Worm (Caenorhabditis elegans) whole organism, early embryonic: Measurements from ENCODE around the gene W08A12.3.

Source experiments
- B0310.2 ChIP-seq: sonication (generic microtip); optimal IDR thresholded peaks from 2 replicates; lab custom pipeline; 2016; ENCODE audit warnings: mild to moderate bottlenecking, missing genetic modification characterization, missing compliant biosample characterization
- F13C5.2 ChIP-seq: sonication (generic microtip); optimal IDR thresholded peaks from 2 replicates; lab custom pipeline; 2017; ENCODE audit warnings: mild to moderate bottlenecking, missing genetic modification characterization, inconsistent platforms, missing compliant biosample characterization
- aly-1 ChIP-seq: sonication (generic microtip); optimal IDR thresholded peaks from 2 replicates; lab custom pipeline; 2016; ENCODE audit warnings: missing genetic modification characterization, missing compliant biosample characterization
- ama-1 ChIP-seq: fragments of 150-350 bp; optimal IDR thresholded peaks from 2 replicates; lab custom pipeline; 2014
- ceh-13 ChIP-seq: fragments of 200-800 bp; sonication (Bioruptor generic); optimal IDR thresholded peaks from 2 replicates; lab custom pipeline; 2018; ENCODE audit warnings: mild to moderate bottlenecking, missing genetic modification characterization, missing compliant biosample characterization
- ceh-36 ChIP-seq: sonication (generic microtip); optimal IDR thresholded peaks from 2 replicates; lab custom pipeline; 2016; ENCODE audit warnings: missing genetic modification characterization, inconsistent platforms, missing compliant biosample characterization
- ets-7 ChIP-seq: sonication (generic microtip); optimal IDR thresholded peaks from 2 replicates; lab custom pipeline; 2016; ENCODE audit warnings: missing genotype, missing genetic modification characterization, missing compliant biosample characterization
- flt-1 ChIP-seq: fragments of 200-800 bp; sonication (Bioruptor generic); IDR thresholded peaks from 2 replicates; pipeline ENCODE4 v1.3.6; 2022; ENCODE audit warnings: missing genetic modification characterization, missing compliant biosample characterization
- hmbx-1 ChIP-seq: sonication (generic microtip); optimal IDR thresholded peaks from 2 replicates; lab custom pipeline; 2016; ENCODE audit warnings: mild to moderate bottlenecking, missing genetic modification characterization, missing compliant biosample characterization
- hmg-4 ChIP-seq: fragments of 200-800 bp; sonication (Bioruptor generic); optimal IDR thresholded peaks from 2 replicates; lab custom pipeline; 2018; ENCODE audit warnings: mild to moderate bottlenecking, missing genetic modification characterization, missing compliant biosample characterization
- hnd-1 ChIP-seq: sonication (generic microtip); optimal IDR thresholded peaks from 2 replicates; lab custom pipeline; 2016; ENCODE audit warnings: missing genetic modification characterization, missing compliant biosample characterization
- pes-1 ChIP-seq: fragments of 200-800 bp; sonication (Bioruptor generic); IDR thresholded peaks from 2 replicates; pipeline ENCODE4 v1.3.6; 2022; ENCODE audit warnings: missing genetic modification reagents, missing genetic modification characterization, missing compliant biosample characterization
- scrt-1 ChIP-seq: fragments of 200-800 bp; sonication (Bioruptor generic); IDR thresholded peaks from 2 replicates; pipeline ENCODE4 v1.3.6; 2022; ENCODE audit warnings: missing genetic modification characterization, missing compliant biosample characterization
- sea-1 ChIP-seq: fragments of 200-800 bp; sonication (Bioruptor generic); conservative IDR thresholded peaks from 2 replicates; pipeline ENCODE4 v1.3.6; 2022; ENCODE audit warnings: missing genetic modification characterization, missing compliant biosample characterization
- tbx-11 ChIP-seq: fragments of 200-800 bp; sonication (Bioruptor generic); IDR thresholded peaks from 2 replicates; pipeline ENCODE4 v1.3.6; 2022; ENCODE audit warnings: missing genetic modification characterization, missing compliant biosample characterization
- tbx-37 ChIP-seq: fragments of 200-800 bp; sonication (Bioruptor generic); conservative IDR thresholded peaks from 2 replicates; pipeline ENCODE4 v1.3.6; 2022; ENCODE audit warnings: missing genetic modification reagents, missing genetic modification characterization, missing compliant biosample characterization
- tra-4 ChIP-seq: sonication (generic microtip); optimal IDR thresholded peaks from 2 replicates; lab custom pipeline; 2017; ENCODE audit warnings: missing genetic modification characterization, missing compliant biosample characterization

The W08A12.3 gene

ce11 chrV:3659472-3659871, 23.2 kb upstream of the W08A12.3 start, which contains the start of gene acr-23:
Gene acr-23 (minus strand): TSS chrV:3659572.
- TF ChIP-seq tra-4 (no peak), ceh-36 (tag; lab: Kevin White, UChicago) (no peak), tbx-37 (GFP tag; lab: Robert Waterston, UW) (no peak), B0310.2 (tag; lab: Kevin White, UChicago) (no peak), pes-1 (no peak), hnd-1 (tag; lab: Kevin White, UChicago) (no peak), ceh-13 (GFP tag; lab: Kevin White, UChicago) (no peak), tbx-11 (GFP tag; lab: Robert Waterston, UW) (no peak), F13C5.2 (tag; lab: Kevin White, UChicago) (no peak), scrt-1 (GFP tag; lab: Robert Waterston, UW) (no peak), hmg-4 (GFP tag; lab: Kevin White, UChicago) (no peak), flt-1 (GFP tag; lab: Robert Waterston, UW) (no peak)

ce11 chrV:3666887-3667286, 15.8 kb upstream of the W08A12.3 start, which contains the start of gene str-113:
Gene str-113 (minus strand): TSS chrV:3666987.
- no peak for TF ChIP-seq flt-1 (GFP tag; lab: Robert Waterston, UW)
- TF ChIP-seq scrt-1 (GFP tag; lab: Robert Waterston, UW), result no peak

ce11 chrV:3668464-3668863, 14.2 kb upstream of the W08A12.3 start, which contains the start of gene Y39H10B.2:
Gene Y39H10B.2 (plus strand): TSS chrV:3668764.
- TF ChIP-seq ama-1 (no peak), hmg-4 (GFP tag; lab: Kevin White, UChicago) (no peak), flt-1 (GFP tag; lab: Robert Waterston, UW) (no peak), aly-1 (tag; lab: Kevin White, UChicago) (no peak), pes-1 (no peak), B0310.2 (tag; lab: Kevin White, UChicago) (no peak)

- TF ChIP-seq hmg-4 (GFP tag; lab: Kevin White, UChicago) (no peak), hmbx-1 (tag; lab: Kevin White, UChicago) (no peak), F13C5.2 (tag; lab: Kevin White, UChicago) (no peak), ceh-36 (tag; lab: Kevin White, UChicago) (no peak), pes-1 (no peak), aly-1 (tag; lab: Kevin White, UChicago) (no peak), flt-1 (GFP tag; lab: Robert Waterston, UW) (no peak), tbx-37 (GFP tag; lab: Robert Waterston, UW) (no peak), tra-4 (no peak), ama-1 (no peak)
Observed at ce11 chrV:3670499-3670898, 12.2 kb upstream of the W08A12.3 start, which contains the start of gene Y39H10B.3. Gene Y39H10B.3 (plus strand): TSS chrV:3670799.

ce11 chrV:3673080-3673479, 9.6 kb upstream of the W08A12.3 start, which contains the start of gene pals-33:
Gene pals-33 (plus strand): TSS chrV:3673380.
- TF ChIP-seq tbx-37 (GFP tag; lab: Robert Waterston, UW) (no peak), aly-1 (tag; lab: Kevin White, UChicago) (no peak), flt-1 (GFP tag; lab: Robert Waterston, UW) (no peak), ceh-36 (tag; lab: Kevin White, UChicago) (no peak), ceh-13 (GFP tag; lab: Kevin White, UChicago) (no peak), ets-7 (tag; lab: Kevin White, UChicago) (no peak), pes-1 (no peak), B0310.2 (tag; lab: Kevin White, UChicago) (no peak), tbx-11 (GFP tag; lab: Robert Waterston, UW) (no peak), hmbx-1 (tag; lab: Kevin White, UChicago) (no peak), sea-1 (GFP tag; lab: Robert Waterston, UW) (no peak), hnd-1 (tag; lab: Kevin White, UChicago) (no peak)

- TF ChIP-seq ets-7 (tag; lab: Kevin White, UChicago), result no peak
- TF ChIP-seq hmbx-1 (tag; lab: Kevin White, UChicago), result no peak
- no peak for TF ChIP-seq pes-1
Observed at ce11 chrV:3677212-3677611, 5.4 kb upstream of the W08A12.3 start.

ce11 chrV:3678513-3678912, 4.1 kb upstream of the W08A12.3 start:
- TF ChIP-seq ceh-36 (tag; lab: Kevin White, UChicago), result no peak
- TF ChIP-seq pes-1, result no peak
- no peak for TF ChIP-seq scrt-1 (GFP tag; lab: Robert Waterston, UW)
- no peak for TF ChIP-seq F13C5.2 (tag; lab: Kevin White, UChicago)
- no peak for TF ChIP-seq flt-1 (GFP tag; lab: Robert Waterston, UW)
- TF ChIP-seq ama-1, result no peak
- TF ChIP-seq hnd-1 (tag; lab: Kevin White, UChicago), result no peak
- TF ChIP-seq B0310.2 (tag; lab: Kevin White, UChicago), result no peak
- no peak for TF ChIP-seq ets-7 (tag; lab: Kevin White, UChicago)
- TF ChIP-seq tbx-11 (GFP tag; lab: Robert Waterston, UW), result no peak
- TF ChIP-seq sea-1 (GFP tag; lab: Robert Waterston, UW), result no peak
- no peak for TF ChIP-seq tra-4
- no peak for TF ChIP-seq hmbx-1 (tag; lab: Kevin White, UChicago)

ce11 chrV:3685790-3686208, 3.1 kb downstream of the W08A12.3 start, which contains the start of gene W08A12.2:
Gene W08A12.2 (minus strand): TSS chrV:3685892.
- TF ChIP-seq scrt-1 (GFP tag; lab: Robert Waterston, UW) (no peak), F13C5.2 (tag; lab: Kevin White, UChicago) (no peak), B0310.2 (tag; lab: Kevin White, UChicago) (no peak), ceh-13 (GFP tag; lab: Kevin White, UChicago) (no peak), hnd-1 (tag; lab: Kevin White, UChicago) (no peak), ceh-36 (tag; lab: Kevin White, UChicago) (no peak), pes-1 (no peak), tra-4 (no peak), tbx-37 (GFP tag; lab: Robert Waterston, UW) (no peak), hmg-4 (GFP tag; lab: Kevin White, UChicago) (no peak), ama-1 (no peak), tbx-11 (GFP tag; lab: Robert Waterston, UW) (no peak), aly-1 (tag; lab: Kevin White, UChicago) (no peak), ets-7 (tag; lab: Kevin White, UChicago) (no peak), flt-1 (GFP tag; lab: Robert Waterston, UW) (no peak), sea-1 (GFP tag; lab: Robert Waterston, UW) (no peak), hmbx-1 (tag; lab: Kevin White, UChicago) (no peak)
